1 fruit fly cellular context compared by ENCODE assay signal in genomic region chr3R:14259821-14260220, dm6.
TF ChIP-seq lines count a peak whose summit lies in the region.

Gene MetRS-m (minus strand): TSS chr3R:14259991.

TF ChIP-seq in whole organism, embryonic, 481 proteins besides CTCF, POLR2A, EP300 and RAD21 (continued from another document):
- peak; percentile 63 for TF ChIP-seq Myb (GFP tag; optimal IDR thresholded peaks at IDR 0.05; lab: Kevin White, UChicago)
- TF ChIP-seq CG16779 (GFP tag; IDR thresholded peaks at IDR 0.05; lab: Robert Waterston, UW), result no peak
- TF ChIP-seq CrebB (tag; optimal IDR thresholded peaks at IDR 0.05; lab: Kevin White, UChicago), result no peak
- TF ChIP-seq gcm (GFP tag; optimal IDR thresholded peaks at IDR 0.05; lab: Kevin White, UChicago), result no peak
TF ChIP-seq in whole organism, embryonic: peak in this region for 8.
